Fruit fly (Drosophila melanogaster) whole organism, larva: ENCODE results near the gene CG32017.

Source experiments
- noc ChIP-seq: fragments of 200-800 bp; sonication (Bioruptor generic); optimal IDR thresholded peaks from 3 replicates; lab custom pipeline; 2019; ENCODE audit warnings: missing biosample characterization, mild to moderate bottlenecking, missing genetic modification characterization, moderate library complexity

Gene CG32017

dm6 chr4:1162058-1162457 lies at the start of gene CG32017:
Gene CG32017, minus strand, starts transcription at chr4:1162158.
- no peak for TF ChIP-seq noc (tag; lab: Kevin White, UChicago)

- no peak for TF ChIP-seq noc (tag; lab: Kevin White, UChicago)
Measured at dm6 chr4:1199178-1199577, 37.2 kb upstream of the CG32017 start.

- TF ChIP-seq noc (tag; lab: Kevin White, UChicago): no peak
Measured at dm6 chr4:1198599-1198998, 36.6 kb upstream of the CG32017 start, which contains the start of gene Mitf. Gene Mitf, plus strand, starts transcription at chr4:1198852.

dm6 chr4:1196653-1197161 lies 34.7 kb upstream of the CG32017 start, which contains the start of gene PIP4K:
Gene PIP4K, minus strand, starts transcription at chr4:1196848.
- no peak for TF ChIP-seq noc (tag; lab: Kevin White, UChicago)

- no peak for TF ChIP-seq noc (tag; lab: Kevin White, UChicago)
Measured at dm6 chr4:1191630-1192029, 29.7 kb upstream of the CG32017 start.

- no peak for TF ChIP-seq noc (tag; lab: Kevin White, UChicago)
Measured at dm6 chr4:1186828-1187227, 24.9 kb upstream of the CG32017 start.

dm6 chr4:1185468-1185867 lies 23.5 kb upstream of the CG32017 start, which contains the start of gene CG33521:
Gene CG33521, plus strand, starts transcription at chr4:1185768.
- TF ChIP-seq noc (tag; lab: Kevin White, UChicago): no peak

- no peak for TF ChIP-seq noc (tag; lab: Kevin White, UChicago)
Measured at dm6 chr4:1182809-1183208, 20.9 kb upstream of the CG32017 start.

dm6 chr4:1181591-1182125 lies 19.7 kb upstream of the CG32017 start, which contains the start of gene pho:
Gene pho, minus strand, starts transcription at chr4:1181628.
- TF ChIP-seq noc (tag; lab: Kevin White, UChicago): no peak

- no peak for TF ChIP-seq noc (tag; lab: Kevin White, UChicago)
Measured at dm6 chr4:1175156-1175555, 13.2 kb upstream of the CG32017 start.

dm6 chr4:1156278-1156677 lies 5.7 kb downstream of the CG32017 start:
- no peak for TF ChIP-seq noc (tag; lab: Kevin White, UChicago)

dm6 chr4:1147966-1148541 lies 13.9 kb downstream of the CG32017 start:
- no peak for TF ChIP-seq noc (tag; lab: Kevin White, UChicago)

dm6 chr4:1147166-1147565 lies 14.8 kb downstream of the CG32017 start, which contains the start of gene Kif3C:
Gene Kif3C, plus strand, starts transcription at chr4:1147466.
- TF ChIP-seq noc (tag; lab: Kevin White, UChicago): no peak

- no peak for TF ChIP-seq noc (tag; lab: Kevin White, UChicago)
Measured at dm6 chr4:1146456-1146855, 15.5 kb downstream of the CG32017 start.

- TF ChIP-seq noc (tag; lab: Kevin White, UChicago): no peak
Measured at dm6 chr4:1144715-1145114, 17.2 kb downstream of the CG32017 start.

- TF ChIP-seq noc (tag; lab: Kevin White, UChicago): no peak
Measured at dm6 chr4:1127000-1127399, 35.0 kb downstream of the CG32017 start.

dm6 chr4:1126290-1126689 lies 35.7 kb downstream of the CG32017 start, which contains the start of gene CG11155:
Gene CG11155, plus strand, starts transcription at chr4:1126602.
- no peak for TF ChIP-seq noc (tag; lab: Kevin White, UChicago)
